Fruit fly (Drosophila melanogaster): ENCODE measurements around the gene bam.

The bam gene

DNA sequence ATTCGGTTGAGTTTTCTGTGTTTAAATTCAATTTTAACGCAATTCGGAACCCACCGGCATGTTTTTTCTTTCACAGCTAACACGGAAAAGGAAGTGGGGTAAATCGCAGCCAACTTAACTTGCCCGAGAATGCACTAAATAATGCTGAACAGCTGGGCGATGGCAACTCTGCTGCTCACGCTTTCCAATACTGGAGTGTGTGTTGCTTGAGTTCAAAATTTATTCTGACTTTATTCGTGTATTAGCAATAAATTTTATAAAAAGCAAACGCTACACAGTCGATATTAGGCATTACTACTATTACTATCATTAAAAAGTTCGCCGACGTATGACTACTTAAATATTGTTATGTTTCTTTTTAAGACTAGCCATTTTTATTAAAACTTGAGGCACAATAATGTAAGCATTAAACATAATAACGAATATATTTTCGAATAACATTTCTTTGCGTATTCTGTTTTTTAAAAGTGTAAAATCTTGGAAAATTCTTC, 2.5 kb upstream of the bam start, which contains the start of the genes RpS27 and Nup37 (continued):
- peak; percentile 98 for TF ChIP-seq p53 (GFP tag; optimal IDR thresholded peaks at IDR 0.05)
- TF ChIP-seq Fer1 (GFP tag; optimal IDR thresholded peaks at IDR 0.05), result peak; percentile 98
- peak; percentile 99 for TF ChIP-seq Dad (GFP tag; optimal IDR thresholded peaks at IDR 0.05)
- peak; percentile 91 for TF ChIP-seq dmrt99B (tag; optimal IDR thresholded peaks at IDR 0.05)
- peak; percentile 98 for TF ChIP-seq CG31441 (GFP tag; IDR thresholded peaks at IDR 0.05)
- peak; percentile 95 for TF ChIP-seq CG1602 (GFP tag; optimal IDR thresholded peaks at IDR 0.05)
- peak; percentile 95 for TF ChIP-seq al (GFP tag; IDR thresholded peaks at IDR 0.05)
- peak; percentile 96 for TF ChIP-seq CG12744 (GFP tag; optimal IDR thresholded peaks at IDR 0.05)
- TF ChIP-seq CG33213 (GFP tag; optimal IDR thresholded peaks at IDR 0.05), result peak; percentile 99
- peak; percentile 94 for TF ChIP-seq ham (GFP tag; IDR thresholded peaks at IDR 0.05)
- TF ChIP-seq lbe (GFP tag; optimal IDR thresholded peaks at IDR 0.05), result peak; percentile 91
- peak; percentile 98 for TF ChIP-seq slbo (GFP tag; IDR thresholded peaks at IDR 0.05)
- TF ChIP-seq CG4854 (GFP tag; optimal IDR thresholded peaks at IDR 0.05), result peak; percentile 98
- peak; percentile 99 for TF ChIP-seq CG15011 (GFP tag; optimal IDR thresholded peaks at IDR 0.05)
- peak; percentile 97 for TF ChIP-seq sens-2 (GFP tag; IDR thresholded peaks at IDR 0.05)
- TF ChIP-seq CG7745 (tag; optimal IDR thresholded peaks at IDR 0.05), result peak; percentile 83
- peak; percentile 69 for TF ChIP-seq Deaf1 (tag; optimal IDR thresholded peaks at IDR 0.05)
- TF ChIP-seq run (tag; optimal IDR thresholded peaks at IDR 0.05), result peak; percentile 90
- TF ChIP-seq CG31388 (GFP tag; optimal IDR thresholded peaks at IDR 0.05), result peak; percentile 94
- TF ChIP-seq CG8281 (tag; optimal IDR thresholded peaks at IDR 0.05), result peak; percentile 87
- peak; percentile 14; the same call in 1 of the 2 replicates for TF ChIP-seq CG13287 (GFP tag; IDR thresholded peaks at IDR 0.05; ENCODE audit: partially characterized antibody)
- no peak for TF ChIP-seq mld (GFP tag; IDR thresholded peaks at IDR 0.05; ENCODE audit: partially characterized antibody)
- TF ChIP-seq CG12299 (tag; optimal IDR thresholded peaks at IDR 0.05), result peak; percentile 93
- TF ChIP-seq HmgZ (tag; optimal IDR thresholded peaks at IDR 0.05), result peak; percentile 99
- TF ChIP-seq Poxn (GFP tag; IDR thresholded peaks at IDR 0.05), result peak; percentile 84
- TF ChIP-seq lov (optimal IDR thresholded peaks at IDR 0.05), result no peak
- TF ChIP-seq lov (GFP tag; IDR thresholded peaks at IDR 0.05), result peak; percentile 99
- peak; percentile 94 for TF ChIP-seq CG6654 (GFP tag; optimal IDR thresholded peaks at IDR 0.05)
- peak; percentile 96 for TF ChIP-seq cato (GFP tag; optimal IDR thresholded peaks at IDR 0.05; ENCODE audit: borderline replicate concordance)
- peak; percentile 98 for TF ChIP-seq Hsf (GFP tag; optimal IDR thresholded peaks at IDR 0.05)
- peak; percentile 99 for TF ChIP-seq HHEX (GFP tag; optimal IDR thresholded peaks at IDR 0.05)
- peak in 1 of 3 experiments; percentile 82 for TF ChIP-seq Stat92E (GFP tag; optimal IDR thresholded peaks at IDR 0.05)
- peak; percentile 97 for TF ChIP-seq ATbp (GFP tag; optimal IDR thresholded peaks at IDR 0.05)
- TF ChIP-seq D (optimal IDR thresholded peaks at IDR 0.05), result no peak
- peak; percentile 96 for TF ChIP-seq D (GFP tag; optimal IDR thresholded peaks at IDR 0.05)
- peak; percentile 97 for TF ChIP-seq CG12942 (GFP tag; optimal IDR thresholded peaks at IDR 0.05)
- no peak for TF ChIP-seq HLH4C (GFP tag; IDR thresholded peaks at IDR 0.05; ENCODE audit: partially characterized antibody)
- peak; percentile 97 for TF ChIP-seq slou (GFP tag; optimal IDR thresholded peaks at IDR 0.05)
- TF ChIP-seq unpg (GFP tag; optimal IDR thresholded peaks at IDR 0.05), result peak; percentile 95
- TF ChIP-seq NC2α (GFP tag; optimal IDR thresholded peaks at IDR 0.05), result peak; percentile 98
- TF ChIP-seq Ets65A (GFP tag), result peak; percentile 100
- peak; percentile 93 for TF ChIP-seq TFAM (GFP tag; optimal IDR thresholded peaks at IDR 0.05)
- peak; percentile 64 for TF ChIP-seq Sin3A (optimal IDR thresholded peaks at IDR 0.05)
- peak; percentile 82 for TF ChIP-seq CG7928 (GFP tag; optimal IDR thresholded peaks at IDR 0.05)
- TF ChIP-seq MTF-1 (GFP tag; optimal IDR thresholded peaks at IDR 0.05; ENCODE audit: borderline replicate concordance), result peak; percentile 99
- peak; percentile 94 for TF ChIP-seq CG15269 (tag; optimal IDR thresholded peaks at IDR 0.05)
- TF ChIP-seq C15 (GFP tag; IDR thresholded peaks at IDR 0.05), result peak; percentile 93
- TF ChIP-seq NFAT (GFP tag; IDR thresholded peaks at IDR 0.05), result peak; percentile 99
- peak; percentile 93 for TF ChIP-seq CG8924 (tag; optimal IDR thresholded peaks at IDR 0.05)
- peak; percentile 73 for TF ChIP-seq CG7357 (GFP tag; IDR thresholded peaks at IDR 0.05)
- peak; percentile 98 for TF ChIP-seq CG6813 (GFP tag; optimal IDR thresholded peaks at IDR 0.05)
